Worm (Caenorhabditis elegans) whole organism, L3 larva: ENCODE results near the gene lgg-1.
A peak's percentile ranks its signal among the peaks of the same experiment; 100 is the strongest.

Experiments
- R02D3.7 ChIP-seq: fragments of 150-350 bp; optimal IDR thresholded peaks from 2 replicates; lab custom pipeline; 2014; ENCODE audit warnings: missing biosample characterization, missing genetic modification characterization
- ZK546.5 ChIP-seq: sonication (generic microtip); optimal IDR thresholded peaks from 2 replicates; lab custom pipeline; 2017; ENCODE audit warnings: missing biosample characterization, missing genetic modification characterization
- aly-2 ChIP-seq: fragments of 150-350 bp; optimal IDR thresholded peaks from 2 replicates; lab custom pipeline; 2014; ENCODE audit warnings: missing biosample characterization, missing genetic modification characterization
- ama-1 ChIP-seq: fragments of 150-350 bp; optimal IDR thresholded peaks from 2 replicates; lab custom pipeline; 2018
- ceh-16 ChIP-seq: sonication (generic microtip); optimal IDR thresholded peaks from 2 replicates; lab custom pipeline; 2017; ENCODE audit warnings: missing biosample characterization, missing genetic modification characterization
- ceh-28 ChIP-seq: fragments of 150-350 bp; optimal IDR thresholded peaks from 2 replicates; lab custom pipeline; 2014; ENCODE audit warnings: missing biosample characterization, missing genetic modification reagents, missing genetic modification characterization
- ceh-82 ChIP-seq: fragments of 150-350 bp; optimal IDR thresholded peaks from 2 replicates; lab custom pipeline; 2014; ENCODE audit warnings: missing biosample characterization, missing genetic modification characterization
- ceh-9 ChIP-seq: sonication (generic microtip); optimal IDR thresholded peaks from 2 replicates; lab custom pipeline; 2018; ENCODE audit warnings: missing biosample characterization, missing genetic modification characterization
- daf-12 ChIP-seq: fragments of 150-350 bp; optimal IDR thresholded peaks from 2 replicates; lab custom pipeline; 2014; ENCODE audit warnings: missing biosample characterization, missing genetic modification reagents, missing genetic modification characterization
- egl-27 ChIP-seq: sonication (generic microtip); optimal IDR thresholded peaks from 4 replicates; lab custom pipeline; 2017; ENCODE audit warnings: missing biosample characterization, missing genetic modification reagents, missing genetic modification characterization
- egl-5 ChIP-seq: fragments of 150-350 bp; optimal IDR thresholded peaks from 2 replicates; lab custom pipeline; 2017; ENCODE audit warnings: missing biosample characterization, missing genetic modification reagents, missing genetic modification characterization, inconsistent platforms
- elt-1 ChIP-seq: fragments of 150-350 bp; optimal IDR thresholded peaks from 2 replicates; lab custom pipeline; 2014; ENCODE audit warnings: missing biosample characterization, missing genetic modification characterization
- eor-1 ChIP-seq, 2 experiments: fragments of 150-350 bp; optimal IDR thresholded peaks; 2 replicates each; lab custom pipeline; 2014 to 2018; ENCODE audit warnings: missing biosample characterization in 2 of 2, missing genetic modification characterization in 2 of 2
- fkh-2 ChIP-seq: fragments of 150-350 bp; optimal IDR thresholded peaks from 2 replicates; lab custom pipeline; 2014; ENCODE audit warnings: missing biosample characterization, missing genetic modification reagents, missing genetic modification characterization
- fos-1 ChIP-seq: fragments of 150-350 bp; optimal IDR thresholded peaks from 2 replicates; lab custom pipeline; 2014; ENCODE audit warnings: missing biosample characterization, missing genetic modification characterization
- hmg-11 ChIP-seq: sonication (generic microtip); optimal IDR thresholded peaks from 2 replicates; lab custom pipeline; 2016; ENCODE audit warnings: missing genetic modification characterization, missing compliant biosample characterization
- jun-1 ChIP-seq: fragments of 150-350 bp; optimal IDR thresholded peaks from 2 replicates; lab custom pipeline; 2014; ENCODE audit warnings: missing biosample characterization, missing genetic modification reagents, missing genetic modification characterization
- lin-15B ChIP-seq: fragments of 150-350 bp; optimal IDR thresholded peaks from 2 replicates; lab custom pipeline; 2014; ENCODE audit warnings: missing biosample characterization, missing genetic modification characterization
- lin-39 ChIP-seq: fragments of 150-350 bp; optimal IDR thresholded peaks from 2 replicates; lab custom pipeline; 2018; ENCODE audit warnings: missing biosample characterization, missing genetic modification reagents, missing genetic modification characterization
- lsy-12 ChIP-seq: sonication (generic microtip); optimal IDR thresholded peaks from 2 replicates; lab custom pipeline; 2016; ENCODE audit warnings: mild to moderate bottlenecking, missing genetic modification characterization, missing compliant biosample characterization
- mdl-1 ChIP-seq: fragments of 150-350 bp; optimal IDR thresholded peaks from 2 replicates; lab custom pipeline; 2014; ENCODE audit warnings: missing biosample characterization, missing genetic modification characterization
- nfya-1 ChIP-seq: sonication (generic microtip); optimal IDR thresholded peaks from 2 replicates; lab custom pipeline; 2017; ENCODE audit warnings: missing genetic modification characterization, mild to moderate bottlenecking, missing compliant biosample characterization, antibody characterized with exemption, moderate library complexity; ENCODE audit not compliant: insufficient read depth
- nhr-12 ChIP-seq: fragments of 150-350 bp; optimal IDR thresholded peaks from 2 replicates; lab custom pipeline; 2014; ENCODE audit warnings: missing biosample characterization, missing genetic modification characterization
- nhr-23 ChIP-seq: fragments of 150-350 bp; optimal IDR thresholded peaks from 2 replicates; lab custom pipeline; 2014; ENCODE audit warnings: missing biosample characterization, missing genetic modification reagents, missing genetic modification characterization
- nhr-25 ChIP-seq: sonication (generic microtip); optimal IDR thresholded peaks from 2 replicates; lab custom pipeline; 2017; ENCODE audit warnings: missing biosample characterization, missing genetic modification characterization
- nhr-28 ChIP-seq: fragments of 150-350 bp; optimal IDR thresholded peaks from 2 replicates; lab custom pipeline; 2014; ENCODE audit warnings: missing biosample characterization, missing genetic modification characterization
- nhr-43 ChIP-seq: sonication (generic microtip); optimal IDR thresholded peaks from 2 replicates; lab custom pipeline; 2016; ENCODE audit warnings: mild to moderate bottlenecking, missing genetic modification characterization, missing compliant biosample characterization; ENCODE audit not compliant: poor library complexity, severe bottlenecking
- nhr-67 ChIP-seq: fragments of 150-350 bp; optimal IDR thresholded peaks from 2 replicates; lab custom pipeline; 2014; ENCODE audit warnings: missing biosample characterization, missing genetic modification characterization
- nhr-77 ChIP-seq: fragments of 150-350 bp; optimal IDR thresholded peaks from 2 replicates; lab custom pipeline; 2014; ENCODE audit warnings: missing biosample characterization, missing genetic modification characterization
- pha-4 ChIP-seq: fragments of 150-350 bp; optimal IDR thresholded peaks from 2 replicates; lab custom pipeline; 2014; ENCODE audit warnings: missing biosample characterization, missing genetic modification reagents, missing genetic modification characterization
- pqm-1 ChIP-seq: fragments of 150-350 bp; optimal IDR thresholded peaks from 2 replicates; lab custom pipeline; 2017; ENCODE audit warnings: missing biosample characterization, missing genetic modification characterization, inconsistent platforms
- skn-1 ChIP-seq: fragments of 150-350 bp; optimal IDR thresholded peaks from 2 replicates; lab custom pipeline; 2014; ENCODE audit warnings: missing biosample characterization, missing genetic modification characterization
- snpc-4 ChIP-seq: fragments of 150-350 bp; optimal IDR thresholded peaks from 2 replicates; lab custom pipeline; 2014; ENCODE audit warnings: missing biosample characterization, missing genetic modification characterization
- ztf-11 ChIP-seq: fragments of 150-350 bp; optimal IDR thresholded peaks from 2 replicates; lab custom pipeline; 2014; ENCODE audit warnings: missing biosample characterization, missing genetic modification characterization
- ztf-4 ChIP-seq: fragments of 150-350 bp; optimal IDR thresholded peaks from 2 replicates; lab custom pipeline; 2014; ENCODE audit warnings: missing biosample characterization, missing genetic modification characterization

lgg-1 gene

ce11 chrII:6347341-6348118 lies at the start of gene lgg-1:
TSS of gene lgg-1 (minus strand) at chrII:6347719.
- TF ChIP-seq nhr-12 (tag; lab: Kevin White, UChicago): no peak
- peak; percentile 73 for TF ChIP-seq nfya-1 (tag; lab: Kevin White, UChicago)
- peak; percentile 70 for TF ChIP-seq jun-1 (tag; lab: Kevin White, UChicago)
- TF ChIP-seq nhr-23 (tag; lab: Kevin White, UChicago): peak; percentile 9
- TF ChIP-seq ZK546.5 (tag; lab: Kevin White, UChicago): no peak
- peak; percentile 4 for TF ChIP-seq snpc-4 (tag; lab: Kevin White, UChicago)
- no peak for TF ChIP-seq fos-1 (tag; lab: Kevin White, UChicago)
- peak; percentile 40 for TF ChIP-seq lin-39 (tag; lab: Kevin White, UChicago)
- peak; percentile 60 for TF ChIP-seq lsy-12 (tag; lab: Kevin White, UChicago)
- peak; percentile 71 for TF ChIP-seq pha-4
- TF ChIP-seq ama-1: peak; percentile 98
- no peak for TF ChIP-seq nhr-77 (tag; lab: Kevin White, UChicago)
- peak; percentile 30 for TF ChIP-seq lin-15B
- TF ChIP-seq nhr-43: peak; percentile 63
- no peak for TF ChIP-seq daf-12 (tag; lab: Kevin White, UChicago)
- peak; percentile 29 for TF ChIP-seq egl-5
- TF ChIP-seq ceh-28 (tag; lab: Kevin White, UChicago): peak; percentile 74
- TF ChIP-seq ztf-11 (tag; lab: Kevin White, UChicago): no peak
- peak; percentile 83 for TF ChIP-seq nhr-25 (tag; lab: Kevin White, UChicago)
- TF ChIP-seq mdl-1 (tag; lab: Kevin White, UChicago): peak; percentile 10

- peak; percentile 50 for TF ChIP-seq lin-39 (tag; lab: Kevin White, UChicago)
- no peak for TF ChIP-seq mdl-1 (tag; lab: Kevin White, UChicago)
Measured at ce11 chrII:6394037-6394436, 46.5 kb upstream of the lgg-1 start.

- TF ChIP-seq nhr-12 (tag; lab: Kevin White, UChicago) (no peak), ceh-9 (tag; lab: Kevin White, UChicago) (no peak), nhr-28 (tag; lab: Kevin White, UChicago) (no peak), ceh-82 (tag; lab: Kevin White, UChicago) (no peak), ZK546.5 (tag; lab: Kevin White, UChicago) (no peak), daf-12 (tag; lab: Kevin White, UChicago) (no peak), aly-2 (no peak), hmg-11 (tag; lab: Kevin White, UChicago) (no peak), skn-1 (no peak), nhr-43 (no peak), ama-1 (no peak), lin-39 (tag; lab: Kevin White, UChicago) (no peak), nhr-25 (tag; lab: Kevin White, UChicago) (no peak), nhr-23 (tag; lab: Kevin White, UChicago) (no peak), pha-4 (no peak), nhr-77 (tag; lab: Kevin White, UChicago) (no peak)
Measured at ce11 chrII:6391195-6391594, 43.7 kb upstream of the lgg-1 start, which contains the start of gene F58F12.3. TSS of gene F58F12.3 (minus strand) at chrII:6391295.

ce11 chrII:6387937-6388336 lies 40.4 kb upstream of the lgg-1 start, which contains the start of gene F58F12.2:
TSS of gene F58F12.2 (minus strand) at chrII:6388037.
- TF ChIP-seq nhr-67 (tag; lab: Kevin White, UChicago): no peak
- no peak for TF ChIP-seq nhr-28 (tag; lab: Kevin White, UChicago)
- no peak for TF ChIP-seq ceh-28 (tag; lab: Kevin White, UChicago)
- TF ChIP-seq ceh-16 (tag; lab: Kevin White, UChicago): no peak
- no peak for TF ChIP-seq daf-12 (tag; lab: Kevin White, UChicago)
- no peak for TF ChIP-seq pqm-1
- TF ChIP-seq elt-1 (tag; lab: Kevin White, UChicago): no peak

- TF ChIP-seq fos-1 (tag; lab: Kevin White, UChicago): no peak
- no peak for TF ChIP-seq snpc-4 (tag; lab: Kevin White, UChicago)
- no peak for TF ChIP-seq R02D3.7 (tag; lab: Kevin White, UChicago)
- no peak for TF ChIP-seq eor-1 (tag; optimal IDR thresholded peaks at IDR 0.05; lab: Kevin White, UChicago)
- no peak for TF ChIP-seq nhr-23 (tag; lab: Kevin White, UChicago)
- TF ChIP-seq fkh-2: no peak
- no peak for TF ChIP-seq nhr-12 (tag; lab: Kevin White, UChicago)
- TF ChIP-seq ztf-11 (tag; lab: Kevin White, UChicago): no peak
- no peak for TF ChIP-seq lin-39 (tag; lab: Kevin White, UChicago)
- TF ChIP-seq nhr-43: no peak
- TF ChIP-seq nhr-25 (tag; lab: Kevin White, UChicago): no peak
- no peak for TF ChIP-seq mdl-1 (tag; lab: Kevin White, UChicago)
- no peak for TF ChIP-seq skn-1
- no peak for TF ChIP-seq egl-27 (tag; lab: Kevin White, UChicago)
- no peak for TF ChIP-seq egl-5
- no peak for TF ChIP-seq pha-4
- no peak for TF ChIP-seq ztf-4 (tag; lab: Kevin White, UChicago)
- TF ChIP-seq, all 47 proteins: peak for 0
Measured at ce11 chrII:6386467-6386866, 38.9 kb upstream of the lgg-1 start, which contains the start of gene F58F12.4. TSS of gene F58F12.4 (plus strand) at chrII:6386767.
